Worm (Caenorhabditis elegans): ENCODE data around the gene lin-46.

Gene lin-46

DNA sequence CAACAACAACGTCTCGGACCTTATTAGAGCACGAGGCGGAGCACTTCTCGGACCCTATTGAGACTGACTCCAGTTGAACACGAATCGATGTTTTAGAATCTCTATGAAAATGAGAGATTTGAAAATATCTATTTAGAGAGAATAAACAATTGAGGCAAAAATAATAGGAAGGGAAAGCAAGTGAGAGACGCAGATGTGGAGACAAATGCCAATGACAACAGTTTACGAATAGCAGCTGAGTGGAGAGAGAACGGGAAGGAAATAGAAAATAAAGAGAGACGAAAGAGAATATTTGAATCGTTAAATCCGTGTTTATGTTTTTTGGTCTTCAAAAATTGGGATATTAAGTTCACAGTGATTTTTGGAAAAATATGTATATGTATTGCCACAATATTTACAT is 41.2 kb downstream of the lin-46 start (continued):
- TF ChIP-seq snpc-4 (tag; optimal IDR thresholded peaks at IDR 0.05) = peak; percentile 19
- TF ChIP-seq nhr-11 (tag; optimal IDR thresholded peaks at IDR 0.05) = no peak

DNA sequence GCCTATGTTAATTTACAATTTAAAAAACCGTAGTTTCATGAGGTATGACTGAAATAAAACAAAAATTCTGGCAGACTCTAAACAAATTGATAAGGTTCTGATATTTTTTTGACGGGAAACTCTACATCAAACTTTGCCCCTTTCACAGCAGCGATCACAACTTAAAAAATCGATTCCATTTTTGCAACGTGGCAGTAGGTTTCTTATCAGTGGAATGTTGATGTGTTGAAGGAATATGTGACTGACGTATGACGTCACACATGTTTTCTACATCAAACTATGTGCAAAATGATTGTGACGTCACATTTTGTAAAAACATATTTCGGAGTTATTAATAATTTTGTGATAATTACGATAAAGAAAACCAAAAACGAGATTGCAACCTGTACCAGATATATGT is 43.2 kb downstream of the lin-46 start:
- TF ChIP-seq nhr-20 (tag; optimal IDR thresholded peaks at IDR 0.05) = peak; percentile 18
- peak; percentile 5 for TF ChIP-seq nhr-71 (tag; optimal IDR thresholded peaks at IDR 0.05)
- TF ChIP-seq lin-39 (tag; optimal IDR thresholded peaks at IDR 0.05) = no peak
- TF ChIP-seq elt-2 (tag; optimal IDR thresholded peaks at IDR 0.05) = peak; percentile 93
- TF ChIP-seq ets-5 (GFP tag; IDR thresholded peaks at IDR 0.05) = no peak
- peak in 1 of 2 experiments; percentile 21 for TF ChIP-seq lin-35 (GFP tag; optimal IDR thresholded peaks at IDR 0.05)

DNA sequence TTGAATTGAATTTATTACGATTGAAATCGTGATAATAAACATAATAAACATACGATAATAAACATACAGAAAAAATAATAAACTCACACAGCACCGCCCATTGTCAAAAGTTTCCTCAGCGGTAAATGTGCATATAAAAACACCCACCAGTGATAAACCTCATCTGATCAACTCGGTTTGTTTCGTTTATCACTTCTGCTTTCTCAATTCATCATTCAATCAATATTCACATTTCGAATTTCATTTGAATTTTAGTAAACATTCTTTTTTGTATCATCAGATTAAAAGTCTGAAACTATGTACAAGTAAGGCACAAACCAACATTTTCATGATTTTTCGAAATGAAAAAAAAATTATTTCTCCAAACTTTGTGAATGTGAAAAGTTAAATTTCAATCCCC is 44.5 kb downstream of the lin-46 start, which contains the start of gene try-10:
try-10 (minus strand) TSS at position 101 of the 400 bp plus-strand sequence.
- no peak for TF ChIP-seq lir-3 (tag; optimal IDR thresholded peaks at IDR 0.05; ENCODE audit: poor library complexity)
- no peak for TF ChIP-seq unc-130 (tag; optimal IDR thresholded peaks at IDR 0.05)
- no peak for TF ChIP-seq irx-1 (tag; optimal IDR thresholded peaks at IDR 0.05)
- TF ChIP-seq efl-1 (optimal IDR thresholded peaks at IDR 0.05) = no peak
- TF ChIP-seq efl-1 (GFP tag; optimal IDR thresholded peaks at IDR 0.05 in 1 of 2) = no peak
- TF ChIP-seq sup-37 (GFP tag; optimal IDR thresholded peaks at IDR 0.05) = no peak
- no peak for TF ChIP-seq ztf-11 (tag; optimal IDR thresholded peaks at IDR 0.05)
- TF ChIP-seq sptf-1 (tag; optimal IDR thresholded peaks at IDR 0.05) = no peak
- TF ChIP-seq nhr-71 (tag; optimal IDR thresholded peaks at IDR 0.05) = no peak
- no peak for TF ChIP-seq efl-3 (GFP tag; optimal IDR thresholded peaks at IDR 0.05)
- TF ChIP-seq elt-3 (tag; optimal IDR thresholded peaks at IDR 0.05) = no peak
- no peak for TF ChIP-seq ceh-82 (tag; optimal IDR thresholded peaks at IDR 0.05)
- TF ChIP-seq nhr-28 (tag; optimal IDR thresholded peaks at IDR 0.05) = no peak
- TF ChIP-seq ets-5 (GFP tag; IDR thresholded peaks at IDR 0.05) = no peak
- TF ChIP-seq aly-2 (tag; optimal IDR thresholded peaks at IDR 0.05) = no peak

DNA sequence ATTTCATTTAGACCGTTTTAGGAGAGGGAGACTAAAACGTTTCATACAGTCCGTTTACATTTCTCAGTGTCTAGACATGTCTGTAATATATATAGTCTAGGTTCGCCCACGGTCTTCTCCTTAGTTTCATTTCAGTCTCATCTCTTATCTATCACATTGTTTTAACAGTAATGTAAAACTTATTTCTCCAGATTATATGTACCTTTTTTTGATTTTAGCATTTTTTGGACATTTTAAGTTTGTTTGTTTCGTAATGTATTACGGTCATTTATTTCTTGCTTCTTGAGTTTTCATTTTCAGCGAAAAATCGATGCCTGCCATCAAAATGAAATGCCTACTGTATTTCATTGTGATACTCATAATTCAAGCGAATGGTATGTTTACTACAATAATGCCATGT is 45.2 kb downstream of the lin-46 start, which contains the start of gene F15B9.6:
F15B9.6 (plus strand) TSS at position 301 of the 400 bp plus-strand sequence.
- TF ChIP-seq fkh-8 (tag; optimal IDR thresholded peaks at IDR 0.05) = no peak
- no peak for TF ChIP-seq efl-1 (optimal IDR thresholded peaks at IDR 0.05)
- peak in 1 of 2 experiments; percentile 47 for TF ChIP-seq efl-1 (GFP tag; optimal IDR thresholded peaks at IDR 0.05 in 1 of 2)

DNA sequence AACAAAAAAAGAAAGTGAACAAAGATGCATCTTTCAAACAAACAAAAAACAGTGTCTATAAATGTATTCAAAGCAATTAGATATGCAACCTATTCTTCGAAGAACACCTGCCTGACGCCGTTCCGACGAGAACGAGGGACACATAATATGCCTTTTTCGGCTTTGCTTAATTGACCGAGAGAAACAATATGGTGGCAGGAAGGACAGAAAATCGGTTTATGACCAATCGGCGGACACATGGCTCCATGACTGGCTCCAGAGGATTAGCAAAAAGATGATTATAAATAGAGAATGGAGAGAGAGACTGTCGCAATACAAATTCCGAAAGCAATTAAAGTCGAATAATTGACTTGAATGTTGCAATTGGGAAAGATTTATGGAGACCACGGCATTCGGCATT is 49.6 kb downstream of the lin-46 start:
- TF ChIP-seq pqm-1 (tag; optimal IDR thresholded peaks at IDR 0.05) = no peak
- no peak for TF ChIP-seq nhr-237 (tag; optimal IDR thresholded peaks at IDR 0.05)
- no peak for TF ChIP-seq lir-3 (tag; optimal IDR thresholded peaks at IDR 0.05; ENCODE audit: poor library complexity)
- TF ChIP-seq nhr-71 (tag; optimal IDR thresholded peaks at IDR 0.05) = no peak
- TF ChIP-seq unc-98 (GFP tag; IDR thresholded peaks at IDR 0.05) = no peak
- no peak for TF ChIP-seq dsc-1 (tag; optimal IDR thresholded peaks at IDR 0.05)
- TF ChIP-seq C04F5.9 (tag; optimal IDR thresholded peaks at IDR 0.05) = no peak
- TF ChIP-seq ces-1 (GFP tag; optimal IDR thresholded peaks at IDR 0.05) = no peak
- no peak for TF ChIP-seq mab-9 (GFP tag; IDR thresholded peaks at IDR 0.05)
- TF ChIP-seq nhr-76 (tag; optimal IDR thresholded peaks at IDR 0.05) = no peak
- TF ChIP-seq elt-3 (tag; optimal IDR thresholded peaks at IDR 0.05) = no peak
- no peak for TF ChIP-seq ceh-90 (tag; optimal IDR thresholded peaks at IDR 0.05)

DNA sequence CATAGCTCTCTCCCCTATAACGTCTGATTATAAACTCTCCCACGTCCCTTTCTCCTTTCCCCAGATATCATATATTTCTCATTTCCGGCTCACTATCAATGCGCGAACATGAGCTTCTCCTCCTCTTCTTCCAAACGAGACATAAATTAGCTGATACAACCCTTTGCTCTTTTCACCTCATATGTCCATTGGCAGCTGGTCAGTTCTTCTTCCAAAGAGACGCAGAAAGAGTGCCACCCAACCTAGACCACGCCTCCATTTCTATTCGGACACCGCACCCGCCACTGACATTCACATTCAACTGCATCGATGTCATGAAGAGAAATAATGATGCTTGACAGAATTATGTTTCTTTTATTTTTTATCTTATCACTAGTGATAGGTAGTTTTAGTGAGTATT is 50.1 kb downstream of the lin-46 start, which contains the start of gene fmi-1:
fmi-1 (plus strand) TSS at position 301 of the 400 bp plus-strand sequence.
- no peak for TF ChIP-seq efl-3 (GFP tag; optimal IDR thresholded peaks at IDR 0.05)
- TF ChIP-seq sox-4 (tag; optimal IDR thresholded peaks at IDR 0.05) = no peak
- no peak for TF ChIP-seq dsc-1 (tag; optimal IDR thresholded peaks at IDR 0.05)
- TF ChIP-seq grh-1 (GFP tag; IDR thresholded peaks at IDR 0.05) = no peak
- no peak for TF ChIP-seq lin-39 (tag; optimal IDR thresholded peaks at IDR 0.05)
- no peak for TF ChIP-seq pag-3 (tag; optimal IDR thresholded peaks at IDR 0.05; ENCODE audit: borderline replicate concordance, insufficient read depth)
- no peak for TF ChIP-seq C04F5.9 (tag; optimal IDR thresholded peaks at IDR 0.05)
- no peak for TF ChIP-seq nhr-47 (tag; optimal IDR thresholded peaks at IDR 0.05)
- TF ChIP-seq fkh-10 (GFP tag; optimal IDR thresholded peaks at IDR 0.05) = no peak
- TF ChIP-seq lin-13 (GFP tag; optimal IDR thresholded peaks at IDR 0.05) = no peak
- TF ChIP-seq C34B4.2 (tag; optimal IDR thresholded peaks at IDR 0.05) = no peak
- TF ChIP-seq pax-3 (tag; optimal IDR thresholded peaks at IDR 0.05) = no peak
